Worm (Caenorhabditis elegans): Measurements from ENCODE around the gene C45B11.9.

DNA sequence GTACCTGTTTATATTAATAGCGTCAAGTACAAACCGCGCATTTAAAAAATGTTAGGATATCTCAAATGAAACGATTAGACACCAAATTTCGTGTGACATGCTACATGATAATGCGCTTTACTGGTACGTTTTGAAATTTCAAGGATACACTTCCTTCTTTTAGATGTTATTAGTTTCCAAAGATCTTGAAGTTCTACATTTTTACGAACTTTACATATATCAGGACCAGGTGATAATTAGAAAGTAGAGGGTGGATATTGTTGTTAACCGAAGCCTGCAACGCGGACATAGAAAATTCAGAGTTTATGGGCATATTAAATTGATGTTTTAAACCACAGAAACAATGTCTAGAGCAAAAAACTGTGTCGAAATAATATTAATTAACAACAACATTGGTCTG is 26.9 kb upstream of the C45B11.9 start:
- TF ChIP-seq ets-4 (GFP tag; optimal IDR thresholded peaks at IDR 0.05) = no peak
- TF ChIP-seq ztf-18 (tag; optimal IDR thresholded peaks at IDR 0.05) = no peak
- TF ChIP-seq mel-28 (tag; optimal IDR thresholded peaks at IDR 0.05; ENCODE audit: borderline replicate concordance) = no peak
- TF ChIP-seq D2030.7 (GFP tag; IDR thresholded peaks at IDR 0.05) = no peak
- no peak for TF ChIP-seq B0261.1 (tag; optimal IDR thresholded peaks at IDR 0.05)
- TF ChIP-seq F39B2.1 (GFP tag; IDR thresholded peaks at IDR 0.05) = no peak
- no peak for TF ChIP-seq nhr-120 (GFP tag; IDR thresholded peaks at IDR 0.05)
- TF ChIP-seq F33H1.4 (GFP tag; IDR thresholded peaks at IDR 0.05) = no peak
- TF ChIP-seq nfya-1 (tag; optimal IDR thresholded peaks at IDR 0.05; ENCODE audit: borderline replicate concordance, insufficient read depth) = no peak
- no peak for TF ChIP-seq F22D6.2 (tag; optimal IDR thresholded peaks at IDR 0.05)
- no peak for TF ChIP-seq sptf-2 (GFP tag; optimal IDR thresholded peaks at IDR 0.05)
